Fruit fly (Drosophila melanogaster) whole organism: Measurements from ENCODE around the gene sr.

Experiments used
- CG8478 ChIP-seq: fragments of >200 bp; optimal IDR thresholded peaks from 2 replicates; lab custom pipeline; 2018; ENCODE audit warnings: inconsistent platforms
- Dll ChIP-seq: fragments of >200 bp; optimal IDR thresholded peaks from 2 replicates; lab custom pipeline; 2017
- EcR ChIP-seq, 2 experiments: fragments of >200 bp; optimal IDR thresholded peaks; 2 replicates each; lab custom pipeline; 2017; ENCODE audit warnings: missing biosample characterization in 2 of 2, missing genetic modification characterization in 2 of 2, missing genetic modification reagents in 2 of 2
- pan ChIP-seq: fragments of >200 bp; optimal IDR thresholded peaks from 2 replicates; lab custom pipeline; 2017
- psq ChIP-seq: fragments of >200 bp; optimal IDR thresholded peaks from 2 replicates; lab custom pipeline; 2017
- usp ChIP-seq: fragments of >200 bp; optimal IDR thresholded peaks from 2 replicates; lab custom pipeline; 2017; ENCODE audit warnings: missing biosample characterization, missing genetic modification characterization, mixed read lengths

- TF ChIP-seq EcR (GFP tag; optimal IDR thresholded peaks at IDR 0.05; lab: Kevin White, UChicago) (no peak), pan (lab: Kevin White, UChicago) (no peak), psq (lab: Kevin White, UChicago) (no peak), usp (GFP tag; lab: Kevin White, UChicago) (no peak), Dll (no peak), CG8478 (no peak)
These were observed 61.2 kb downstream of the sr start, which contains the start of gene CG14316 for dm6 chr3R:18151820-18152219.
